Worm (Caenorhabditis elegans) whole organism, mixed stage, embryonic: ENCODE measurements around the gene B0304.4.

Experiments
- blmp-1 ChIP-seq: fragments of 150-350 bp; optimal IDR thresholded peaks from 2 replicates; lab custom pipeline; 2014; ENCODE audit warnings: missing biosample characterization, missing genetic modification characterization
- ceh-39 ChIP-seq: fragments of 150-350 bp; optimal IDR thresholded peaks from 2 replicates; lab custom pipeline; 2014; ENCODE audit warnings: missing biosample characterization, missing genetic modification characterization
- ceh-43 ChIP-seq: fragments of 200-800 bp; sonication (Bioruptor generic); optimal IDR thresholded peaks from 2 replicates; lab custom pipeline; 2018; ENCODE audit warnings: mild to moderate bottlenecking, missing genetic modification characterization, moderate library complexity, missing compliant biosample characterization
- ceh-83 ChIP-seq: fragments of 200-800 bp; sonication (Bioruptor generic); optimal IDR thresholded peaks from 2 replicates; lab custom pipeline; 2018; ENCODE audit warnings: mild to moderate bottlenecking, missing genetic modification characterization, missing compliant biosample characterization
- ces-1 ChIP-seq: fragments of 150-350 bp; optimal IDR thresholded peaks from 2 replicates; lab custom pipeline; 2014; ENCODE audit warnings: missing biosample characterization, missing genetic modification reagents, missing genetic modification characterization
- cnd-1 ChIP-seq: fragments of 200-800 bp; sonication (Bioruptor generic); optimal IDR thresholded peaks from 2 replicates; lab custom pipeline; 2018; ENCODE audit warnings: mild to moderate bottlenecking, missing genetic modification characterization, missing compliant biosample characterization
- elt-3 ChIP-seq: fragments of 150-350 bp; optimal IDR thresholded peaks from 2 replicates; lab custom pipeline; 2014; ENCODE audit warnings: missing biosample characterization, missing genetic modification characterization
- flh-1 ChIP-seq: fragments of 200-800 bp; sonication (Bioruptor generic); optimal IDR thresholded peaks from 2 replicates; lab custom pipeline; 2018; ENCODE audit warnings: mild to moderate bottlenecking, missing genetic modification characterization, moderate library complexity, missing compliant biosample characterization
- hlh-1 ChIP-seq: fragments of 150-350 bp; optimal IDR thresholded peaks from 2 replicates; lab custom pipeline; 2014; ENCODE audit warnings: missing biosample characterization, missing genetic modification reagents, missing genetic modification characterization
- lin-13 ChIP-seq: fragments of 150-350 bp; optimal IDR thresholded peaks from 2 replicates; lab custom pipeline; 2014; ENCODE audit warnings: missing biosample characterization, missing genetic modification characterization
- lin-32 ChIP-seq: fragments of 200-800 bp; sonication (Bioruptor generic); optimal IDR thresholded peaks from 2 replicates; lab custom pipeline; 2018; ENCODE audit warnings: mild to moderate bottlenecking, missing genetic modification characterization, missing compliant biosample characterization
- lsy-2 ChIP-seq: fragments of 150-350 bp; optimal IDR thresholded peaks from 2 replicates; lab custom pipeline; 2014; ENCODE audit warnings: missing biosample characterization, missing genetic modification characterization
- mab-5 ChIP-seq: fragments of 150-350 bp; optimal IDR thresholded peaks from 2 replicates; lab custom pipeline; 2014; ENCODE audit warnings: missing biosample characterization, missing genetic modification characterization
- mep-1 ChIP-seq: fragments of 150-350 bp; optimal IDR thresholded peaks from 2 replicates; lab custom pipeline; 2017; ENCODE audit warnings: missing biosample characterization, missing genetic modification reagents, missing genetic modification characterization, inconsistent platforms
- mls-2 ChIP-seq: sonication (generic microtip); optimal IDR thresholded peaks from 2 replicates; lab custom pipeline; 2016; ENCODE audit warnings: mild to moderate bottlenecking, missing genetic modification characterization, moderate library complexity, missing compliant biosample characterization
- nhr-12 ChIP-seq: fragments of 150-350 bp; optimal IDR thresholded peaks from 2 replicates; lab custom pipeline; 2014; ENCODE audit warnings: missing biosample characterization, missing genetic modification characterization
- nhr-2 ChIP-seq: fragments of 150-350 bp; optimal IDR thresholded peaks from 2 replicates; lab custom pipeline; 2014; ENCODE audit warnings: missing biosample characterization, missing genetic modification characterization
- nhr-237 ChIP-seq: fragments of 150-350 bp; optimal IDR thresholded peaks from 2 replicates; lab custom pipeline; 2014; ENCODE audit warnings: missing biosample characterization, missing genetic modification characterization
- nhr-28 ChIP-seq: fragments of 150-350 bp; optimal IDR thresholded peaks from 2 replicates; lab custom pipeline; 2014; ENCODE audit warnings: missing biosample characterization, missing genetic modification characterization
- nhr-76 ChIP-seq: sonication (generic microtip); optimal IDR thresholded peaks from 2 replicates; lab custom pipeline; 2017; ENCODE audit warnings: missing biosample characterization, missing genetic modification characterization
- pha-4 ChIP-seq: fragments of 150-350 bp; optimal IDR thresholded peaks from 2 replicates; lab custom pipeline; 2018; ENCODE audit warnings: missing biosample characterization, missing genetic modification reagents, missing genetic modification characterization
- sem-2 ChIP-seq: fragments of 200-800 bp; sonication (Bioruptor generic); optimal IDR thresholded peaks from 2 replicates; lab custom pipeline; 2018; ENCODE audit warnings: mild to moderate bottlenecking, missing genetic modification characterization, missing compliant biosample characterization
- snpc-4 ChIP-seq: fragments of 150-350 bp; optimal IDR thresholded peaks from 2 replicates; lab custom pipeline; 2014; ENCODE audit warnings: missing biosample characterization, missing genetic modification characterization
- sptf-1 ChIP-seq: sonication (generic microtip); optimal IDR thresholded peaks from 2 replicates; lab custom pipeline; 2017; ENCODE audit warnings: mild to moderate bottlenecking, missing genetic modification characterization, moderate library complexity, missing compliant biosample characterization
- tbx-8 ChIP-seq: fragments of 200-800 bp; sonication (Bioruptor generic); optimal IDR thresholded peaks from 2 replicates; lab custom pipeline; 2018; ENCODE audit warnings: mild to moderate bottlenecking, missing genetic modification characterization, moderate library complexity, missing compliant biosample characterization
- unc-120 ChIP-seq: sonication (generic microtip); optimal IDR thresholded peaks from 2 replicates; lab custom pipeline; 2017; ENCODE audit warnings: missing genetic modification characterization, missing compliant biosample characterization; ENCODE audit not compliant: poor library complexity, severe bottlenecking
- unc-39 ChIP-seq: fragments of 150-350 bp; optimal IDR thresholded peaks from 2 replicates; lab custom pipeline; 2014; ENCODE audit warnings: missing biosample characterization, missing genetic modification characterization
- unc-62 ChIP-seq: fragments of 150-350 bp; optimal IDR thresholded peaks from 2 replicates; lab custom pipeline; 2014; ENCODE audit warnings: missing biosample characterization, missing genetic modification reagents, missing genetic modification characterization

B0304.4 gene

ce11 chrII:4523122-4523672 is at the start of gene B0304.4, which contains the start of gene B0304.2:
Gene B0304.4, minus strand, starts transcription at chrII:4523222.
Gene B0304.2, plus strand, starts transcription at chrII:4523622.
- TF ChIP-seq blmp-1 (tag; lab: Kevin White, UChicago) (no peak), lin-32 (no peak), unc-39 (no peak), snpc-4 (tag; lab: Kevin White, UChicago) (no peak), nhr-12 (tag; lab: Kevin White, UChicago) (no peak), elt-3 (tag; lab: Kevin White, UChicago) (no peak), tbx-8 (no peak), sptf-1 (tag; lab: Kevin White, UChicago) (no peak), ceh-39 (no peak), nhr-237 (tag; lab: Kevin White, UChicago) (no peak), sem-2 (GFP tag; lab: Kevin White, UChicago) (no peak)
- TF ChIP-seq, all 35 proteins: peak for 0

ce11 chrII:4572579-4572978 is 49.6 kb upstream of the B0304.4 start:
- TF ChIP-seq lsy-2 (tag; lab: Kevin White, UChicago) (no peak), unc-120 (tag; lab: Kevin White, UChicago) (peak; percentile 4), hlh-1 (tag; lab: Kevin White, UChicago) (peak; percentile 92)

ce11 chrII:4571868-4572267 is 48.8 kb upstream of the B0304.4 start, which contains the start of gene vab-1:
Gene vab-1, plus strand, starts transcription at chrII:4572000.
- TF ChIP-seq nhr-12 (tag; lab: Kevin White, UChicago) = no peak
- TF ChIP-seq unc-62 (GFP tag; lab: Kevin White, UChicago) = no peak
- TF ChIP-seq unc-120 (tag; lab: Kevin White, UChicago) = no peak
- no peak for TF ChIP-seq nhr-28 (tag; lab: Kevin White, UChicago)
- no peak for TF ChIP-seq snpc-4 (tag; lab: Kevin White, UChicago)
- TF ChIP-seq ceh-83 (GFP tag; lab: Kevin White, UChicago) = no peak
- TF ChIP-seq nhr-237 (tag; lab: Kevin White, UChicago) = no peak
- TF ChIP-seq nhr-76 (tag; lab: Kevin White, UChicago) = no peak
- TF ChIP-seq pha-4 (tag; lab: Kevin White, UChicago) = no peak
- TF ChIP-seq mls-2 (tag; lab: Kevin White, UChicago) = no peak

ce11 chrII:4571112-4571511 is 48.1 kb upstream of the B0304.4 start:
- TF ChIP-seq lin-13 = no peak
- no peak for TF ChIP-seq flh-1 (GFP tag; lab: Kevin White, UChicago)
- peak; percentile 13 for TF ChIP-seq cnd-1 (tag; lab: Kevin White, UChicago)
- TF ChIP-seq sptf-1 (tag; lab: Kevin White, UChicago) = peak; percentile 31
- TF ChIP-seq hlh-1 (tag; lab: Kevin White, UChicago) = peak; percentile 66
- peak; percentile 6 for TF ChIP-seq mep-1 (tag; lab: Kevin White, UChicago)
- TF ChIP-seq unc-39 = no peak
- peak; percentile 54 for TF ChIP-seq unc-120 (tag; lab: Kevin White, UChicago)
- TF ChIP-seq nhr-2 (tag; lab: Kevin White, UChicago) = peak; percentile 2

- TF ChIP-seq ceh-43 (GFP tag; lab: Kevin White, UChicago) = no peak
- TF ChIP-seq nhr-12 (tag; lab: Kevin White, UChicago) = no peak
- no peak for TF ChIP-seq blmp-1 (tag; lab: Kevin White, UChicago)
- no peak for TF ChIP-seq sem-2 (GFP tag; lab: Kevin White, UChicago)
- no peak for TF ChIP-seq mab-5 (tag; lab: Kevin White, UChicago)
- no peak for TF ChIP-seq unc-120 (tag; lab: Kevin White, UChicago)
- no peak for TF ChIP-seq ces-1 (GFP tag; lab: Kevin White, UChicago)
- TF ChIP-seq ceh-39 = no peak
- TF ChIP-seq elt-3 (tag; lab: Kevin White, UChicago) = no peak
- TF ChIP-seq, all 35 proteins: peak for 0
These were observed 43.2 kb upstream of the B0304.4 start for ce11 chrII:4566237-4566636.

- TF ChIP-seq ceh-39 = no peak
- no peak for TF ChIP-seq mep-1 (tag; lab: Kevin White, UChicago)
- TF ChIP-seq nhr-2 (tag; lab: Kevin White, UChicago) = no peak
These were observed 42.2 kb upstream of the B0304.4 start for ce11 chrII:4565205-4565604.
